Worm (Caenorhabditis elegans): ENCODE measurements around the gene F22B7.1.

DNA sequence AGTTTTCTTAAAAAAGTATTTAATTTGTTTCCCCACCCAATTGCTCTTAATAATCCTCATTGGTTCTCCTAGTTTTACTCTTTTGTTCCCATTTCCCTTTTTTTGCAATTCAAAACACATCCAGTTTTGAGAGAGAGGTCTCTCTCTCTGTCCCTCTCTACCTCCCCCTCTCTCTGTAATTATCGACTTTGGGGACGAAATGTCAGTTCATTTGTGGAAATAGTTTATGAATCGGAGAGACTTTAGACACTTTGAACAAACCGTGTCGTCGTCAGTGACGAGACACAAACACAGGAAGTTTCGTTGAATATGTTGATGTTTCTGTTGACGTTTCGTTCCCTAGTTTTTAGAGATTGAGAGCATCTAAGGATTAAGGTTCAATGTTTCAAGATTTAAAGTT lies 2.0 kb upstream of the F22B7.1 start:
- TF ChIP-seq F13H6.1 (tag; optimal IDR thresholded peaks at IDR 0.05) = no peak
- TF ChIP-seq ceh-22 (tag; optimal IDR thresholded peaks at IDR 0.05) = no peak
- TF ChIP-seq nhr-11 (tag; optimal IDR thresholded peaks at IDR 0.05) = no peak
- no peak for TF ChIP-seq ceh-6 (GFP tag; optimal IDR thresholded peaks at IDR 0.05)
- TF ChIP-seq pqm-1 (tag; optimal IDR thresholded peaks at IDR 0.05) = no peak
- no peak for TF ChIP-seq dve-1 (tag; optimal IDR thresholded peaks at IDR 0.05)
- no peak for TF ChIP-seq fkh-10 (GFP tag; optimal IDR thresholded peaks at IDR 0.05)
- TF ChIP-seq madf-2 (tag; optimal IDR thresholded peaks at IDR 0.05) = no peak
- TF ChIP-seq pha-4 (tag; optimal IDR thresholded peaks at IDR 0.05) = no peak
